Fruit fly (Drosophila melanogaster) whole organism, embryonic: ENCODE measurements around the gene CG2889.
A peak's percentile ranks its signal among the peaks of the same experiment; 100 is the strongest.

Experiments
- Atf6 ChIP-seq: fragments of 200-800 bp; sonication (Bioruptor generic); IDR thresholded peaks from 2 replicates; pipeline ENCODE4 v1.3.6; 2022; ENCODE audit warnings: missing biosample characterization, missing genetic modification characterization
- B-H1 ChIP-seq: fragments of 200-800 bp; sonication (Bioruptor generic); IDR thresholded peaks from 3 replicates; pipeline ENCODE4 v1.3.6; 2022; ENCODE audit warnings: missing biosample characterization, missing genetic modification characterization
- Bdp1 ChIP-seq: fragments of 200-800 bp; sonication (Bioruptor generic); optimal IDR thresholded peaks from 3 replicates; lab custom pipeline; 2016; ENCODE audit warnings: missing biosample characterization, missing genetic modification characterization
- Bteb2 ChIP-seq: fragments of 200-800 bp; sonication (Bioruptor generic); optimal IDR thresholded peaks from 2 replicates; lab custom pipeline; 2016; ENCODE audit warnings: missing biosample characterization, missing genetic modification characterization
- CG10274 ChIP-seq: fragments of 200-800 bp; sonication (Bioruptor generic); optimal IDR thresholded peaks from 3 replicates; lab custom pipeline; 2017; ENCODE audit warnings: missing biosample characterization, mild to moderate bottlenecking, missing genetic modification characterization
- CG10366 ChIP-seq: fragments of 200-800 bp; sonication (Bioruptor generic); IDR thresholded peaks from 2 replicates; pipeline ENCODE4 v1.3.6; 2022; ENCODE audit warnings: missing biosample characterization, missing genetic modification characterization
- CG10654 ChIP-seq: fragments of 200-800 bp; sonication (Bioruptor generic); optimal IDR thresholded peaks from 2 replicates; lab custom pipeline; 2016; ENCODE audit warnings: missing biosample characterization, missing genetic modification characterization
- CG11398 ChIP-seq: fragments of 200-800 bp; sonication (Bioruptor generic); optimal IDR thresholded peaks from 2 replicates; lab custom pipeline; 2016; ENCODE audit warnings: missing biosample characterization, missing genetic modification characterization
- CG13123 ChIP-seq: fragments of 200-800 bp; sonication (Bioruptor generic); optimal IDR thresholded peaks from 2 replicates; lab custom pipeline; 2016; ENCODE audit warnings: missing biosample characterization, missing genetic modification characterization
- CG15269 ChIP-seq: fragments of 200-800 bp; sonication (Bioruptor generic); optimal IDR thresholded peaks from 2 replicates; lab custom pipeline; 2018; ENCODE audit warnings: missing biosample characterization, mild to moderate bottlenecking, missing genetic modification characterization, moderate library complexity
- CG15514 ChIP-seq: fragments of 200-800 bp; sonication (Bioruptor generic); optimal IDR thresholded peaks from 3 replicates; lab custom pipeline; 2017; ENCODE audit warnings: missing biosample characterization, missing genetic modification characterization, mild to moderate bottlenecking, moderate library complexity, missing genetic modification reagents
- CG17829 ChIP-seq: fragments of 200-800 bp; optimal IDR thresholded peaks from 2 replicates; lab custom pipeline; 2019; ENCODE audit warnings: missing biosample characterization, mild to moderate bottlenecking, missing genetic modification characterization, moderate library complexity
- CG18011 ChIP-seq: fragments of 200-800 bp; sonication (Bioruptor generic); optimal IDR thresholded peaks from 2 replicates; lab custom pipeline; 2017; ENCODE audit warnings: missing biosample characterization, missing genetic modification characterization, mild to moderate bottlenecking, moderate library complexity, missing genotype
- CG18476 ChIP-seq: fragments of 200-800 bp; sonication (Bioruptor generic); optimal IDR thresholded peaks from 2 replicates; lab custom pipeline; 2016; ENCODE audit warnings: missing biosample characterization, mild to moderate bottlenecking, missing genetic modification characterization
- CG18599 ChIP-seq: fragments of 200-800 bp; sonication (Bioruptor generic); optimal IDR thresholded peaks from 3 replicates; lab custom pipeline; 2017; ENCODE audit warnings: missing biosample characterization, missing genetic modification characterization, mild to moderate bottlenecking, moderate library complexity, missing genetic modification reagents
- CG18619 ChIP-seq: fragments of 200-800 bp; sonication (Bioruptor generic); optimal IDR thresholded peaks from 3 replicates; lab custom pipeline; 2017; ENCODE audit warnings: missing biosample characterization, mild to moderate bottlenecking, missing genetic modification characterization
- CG31224 ChIP-seq: fragments of 200-800 bp; sonication (Bioruptor generic); IDR thresholded peaks from 2 replicates; pipeline ENCODE4 v1.3.6; 2022; ENCODE audit warnings: missing biosample characterization, missing genetic modification characterization
- CG32532 ChIP-seq: fragments of 200-800 bp; sonication (Bioruptor generic); IDR thresholded peaks from 2 replicates; pipeline ENCODE4 v1.3.6; 2022; ENCODE audit warnings: missing biosample characterization, missing genetic modification characterization
- CG3995 ChIP-seq: fragments of 200-800 bp; sonication (Bioruptor generic); optimal IDR thresholded peaks from 3 replicates; lab custom pipeline; 2016; ENCODE audit warnings: missing biosample characterization, missing genetic modification characterization
- CG7963 ChIP-seq: fragments of 200-800 bp; sonication (Bioruptor generic); IDR thresholded peaks from 3 replicates; pipeline ENCODE4 v1.3.6; 2022; ENCODE audit warnings: missing biosample characterization, missing genetic modification characterization; ENCODE audit not compliant: partially characterized antibody
- CG8924 ChIP-seq: fragments of 200-800 bp; optimal IDR thresholded peaks from 3 replicates; lab custom pipeline; 2019; ENCODE audit warnings: missing biosample characterization, mild to moderate bottlenecking, missing genetic modification characterization, moderate library complexity
- CG9797 ChIP-seq: fragments of 200-800 bp; sonication (Bioruptor generic); optimal IDR thresholded peaks from 3 replicates; lab custom pipeline; 2018; ENCODE audit warnings: missing biosample characterization, mild to moderate bottlenecking, missing genetic modification characterization
- D19A ChIP-seq: fragments of 200-800 bp; optimal IDR thresholded peaks from 3 replicates; lab custom pipeline; 2019; ENCODE audit warnings: missing biosample characterization, mild to moderate bottlenecking, missing genetic modification characterization, moderate library complexity
- Dek ChIP-seq: fragments of 200-800 bp; sonication (Bioruptor generic); optimal IDR thresholded peaks from 3 replicates; lab custom pipeline; 2019; ENCODE audit warnings: missing biosample characterization, mild to moderate bottlenecking, missing genetic modification characterization, moderate library complexity
- Fer1 ChIP-seq: fragments of 200-800 bp; sonication (Bioruptor generic); optimal IDR thresholded peaks from 2 replicates; lab custom pipeline; 2017; ENCODE audit warnings: missing biosample characterization, mild to moderate bottlenecking, missing genetic modification characterization
- Hmr ChIP-seq: fragments of 200-800 bp; sonication (Bioruptor generic); optimal IDR thresholded peaks from 3 replicates; lab custom pipeline; 2017; ENCODE audit warnings: mild to moderate bottlenecking, missing biosample characterization, missing genetic modification reagents, missing genetic modification characterization
- Hmx ChIP-seq: fragments of 200-800 bp; sonication (Bioruptor generic); optimal IDR thresholded peaks from 2 replicates; lab custom pipeline; 2016; ENCODE audit warnings: missing biosample characterization, missing genetic modification characterization
- MTF-1 ChIP-seq: fragments of 200-800 bp; sonication (Bioruptor generic); optimal IDR thresholded peaks from 2 replicates; lab custom pipeline; 2018; ENCODE audit warnings: missing biosample characterization, mild to moderate bottlenecking, missing genetic modification characterization, borderline replicate concordance
- Mrtf ChIP-seq: fragments of 200-800 bp; sonication (Bioruptor generic); IDR thresholded peaks from 3 replicates; pipeline ENCODE4 v1.3.6; 2022; ENCODE audit warnings: missing biosample characterization, missing genetic modification characterization
- NfI ChIP-seq: fragments of 200-800 bp; sonication (Bioruptor generic); optimal IDR thresholded peaks from 3 replicates; lab custom pipeline; 2018; ENCODE audit warnings: missing biosample characterization, mild to moderate bottlenecking, missing genetic modification characterization, moderate library complexity
- Sin3A ChIP-seq: fragments of >200 bp; optimal IDR thresholded peaks from 2 replicates; lab custom pipeline; 2018
- aop ChIP-seq: fragments of 200-800 bp; sonication (Bioruptor generic); IDR thresholded peaks from 2 replicates; pipeline ENCODE4 v1.3.6; 2022; ENCODE audit warnings: missing biosample characterization, missing genetic modification characterization
- crol ChIP-seq: fragments of 200-800 bp; sonication (Bioruptor generic); IDR thresholded peaks from 2 replicates; pipeline ENCODE4 v1.3.6; 2022; ENCODE audit warnings: missing biosample characterization, missing genetic modification characterization
- dimm ChIP-seq: fragments of 200-800 bp; sonication (Bioruptor generic); IDR thresholded peaks from 2 replicates; pipeline ENCODE4 v1.3.6; 2022; ENCODE audit warnings: missing biosample characterization, missing genetic modification characterization
- ems ChIP-seq: fragments of 200-800 bp; sonication (Bioruptor generic); optimal IDR thresholded peaks from 3 replicates; lab custom pipeline; 2016; ENCODE audit warnings: missing biosample characterization, missing genetic modification characterization
- fd102C ChIP-seq: fragments of 200-800 bp; sonication (Bioruptor generic); optimal IDR thresholded peaks from 2 replicates; lab custom pipeline; 2018; ENCODE audit warnings: missing biosample characterization, mild to moderate bottlenecking, missing genetic modification characterization, moderate library complexity
- grau ChIP-seq: fragments of 200-800 bp; optimal IDR thresholded peaks from 3 replicates; lab custom pipeline; 2019; ENCODE audit warnings: missing biosample characterization, mild to moderate bottlenecking, missing genetic modification characterization, moderate library complexity
- ind ChIP-seq: fragments of 200-800 bp; sonication (Bioruptor generic); optimal IDR thresholded peaks from 3 replicates; lab custom pipeline; 2016; ENCODE audit warnings: missing biosample characterization, missing genetic modification characterization
- lilli ChIP-seq: fragments of 200-800 bp; sonication (Bioruptor generic); optimal IDR thresholded peaks from 3 replicates; lab custom pipeline; 2016; ENCODE audit warnings: missing biosample characterization, missing genetic modification characterization
- nerfin-1 ChIP-seq: fragments of 200-800 bp; sonication (Bioruptor generic); optimal IDR thresholded peaks from 3 replicates; lab custom pipeline; 2019; ENCODE audit warnings: missing biosample characterization, mild to moderate bottlenecking, missing genetic modification characterization, moderate library complexity
- odd ChIP-seq: fragments of 200-800 bp; sonication (Bioruptor generic); optimal IDR thresholded peaks from 2 replicates; lab custom pipeline; 2017; ENCODE audit warnings: missing biosample characterization, mild to moderate bottlenecking, missing genetic modification characterization
- onecut ChIP-seq: fragments of 200-800 bp; sonication (Bioruptor generic); IDR thresholded peaks from 2 replicates; pipeline ENCODE4 v1.3.6; 2022; ENCODE audit warnings: missing biosample characterization, missing genetic modification characterization
- pb ChIP-seq: fragments of 200-800 bp; sonication (Bioruptor generic); optimal IDR thresholded peaks from 3 replicates; lab custom pipeline; 2016; ENCODE audit warnings: missing biosample characterization, missing genetic modification characterization
- schlank ChIP-seq: fragments of 200-800 bp; sonication (Bioruptor generic); optimal IDR thresholded peaks from 2 replicates; lab custom pipeline; 2018; ENCODE audit warnings: missing biosample characterization, mild to moderate bottlenecking, missing genetic modification characterization
- sd ChIP-seq: fragments of 200-800 bp; sonication (Bioruptor generic); optimal IDR thresholded peaks from 3 replicates; lab custom pipeline; 2018; ENCODE audit warnings: missing biosample characterization, mild to moderate bottlenecking, missing genetic modification characterization, moderate library complexity
- slp2 ChIP-seq: fragments of 200-800 bp; sonication (Bioruptor generic); optimal IDR thresholded peaks from 2 replicates; lab custom pipeline; 2016; ENCODE audit warnings: missing biosample characterization, missing genetic modification characterization
- ssp ChIP-seq: fragments of 200-800 bp; sonication (Bioruptor generic); IDR thresholded peaks from 2 replicates; pipeline ENCODE4 v1.3.6; 2022; ENCODE audit warnings: missing biosample characterization, missing genetic modification characterization
- tap ChIP-seq: fragments of 200-800 bp; optimal IDR thresholded peaks from 3 replicates; lab custom pipeline; 2019; ENCODE audit warnings: missing biosample characterization, mild to moderate bottlenecking, missing genetic modification characterization, moderate library complexity
- tio ChIP-seq: fragments of 200-800 bp; sonication (Bioruptor generic); optimal IDR thresholded peaks from 2 replicates; lab custom pipeline; 2017; ENCODE audit warnings: missing biosample characterization, missing genetic modification characterization, inconsistent platforms
- vnd ChIP-seq: fragments of 200-800 bp; sonication (Bioruptor generic); IDR thresholded peaks from 3 replicates; pipeline ENCODE4 v1.3.6; 2022; ENCODE audit warnings: missing biosample characterization, missing genetic modification characterization; ENCODE audit not compliant: partially characterized antibody
- wdn ChIP-seq: fragments of 200-800 bp; sonication (Bioruptor generic); IDR thresholded peaks from 2 replicates; pipeline ENCODE4 v1.3.6; 2022; ENCODE audit warnings: missing biosample characterization, missing genetic modification characterization
- wek ChIP-seq: fragments of 200-800 bp; sonication (Bioruptor generic); optimal IDR thresholded peaks from 3 replicates; lab custom pipeline; 2018; ENCODE audit warnings: missing biosample characterization, mild to moderate bottlenecking, missing genetic modification characterization, moderate library complexity

The CG2889 gene

dm6 chrX:10474625-10475024, 887 bp downstream of the CG2889 start, which contains the start of gene nocte (continued):
- no peak for TF ChIP-seq MTF-1 (GFP tag; lab: Kevin White, UChicago)
- TF ChIP-seq onecut, result no peak; the same call in 1 of the 2 replicates
- no peak for TF ChIP-seq CG18599
- no peak for TF ChIP-seq CG13123 (GFP tag; lab: Kevin White, UChicago)
- no peak for TF ChIP-seq aop (GFP tag; lab: Robert Waterston, UW)
- no peak for TF ChIP-seq ems (GFP tag; lab: Kevin White, UChicago)
- TF ChIP-seq crol (GFP tag; lab: Robert Waterston, UW), result no peak
- TF ChIP-seq CG32532, result no peak
- no peak for TF ChIP-seq Fer1
- TF ChIP-seq Bteb2 (GFP tag; lab: Kevin White, UChicago), result no peak
- TF ChIP-seq CG7963, result no peak
- no peak for TF ChIP-seq slp2
- peak; percentile 53 for TF ChIP-seq Sin3A
- TF ChIP-seq schlank (tag; lab: Kevin White, UChicago), result no peak
- TF ChIP-seq wdn (GFP tag; lab: Robert Waterston, UW), result no peak
- TF ChIP-seq CG11398 (GFP tag; lab: Kevin White, UChicago), result no peak
- TF ChIP-seq ssp (GFP tag; lab: Robert Waterston, UW), result no peak
- peak; percentile 24 for TF ChIP-seq ind (GFP tag; lab: Kevin White, UChicago)
- no peak for TF ChIP-seq pb
- TF ChIP-seq CG10366 (GFP tag; lab: Robert Waterston, UW), result no peak
- no peak for TF ChIP-seq B-H1 (GFP tag; lab: Robert Waterston, UW)
- TF ChIP-seq fd102C (GFP tag; lab: Kevin White, UChicago), result no peak
- no peak for TF ChIP-seq nerfin-1
- TF ChIP-seq Bdp1, result no peak
- TF ChIP-seq dimm (GFP tag; lab: Robert Waterston, UW), result no peak
- TF ChIP-seq tio (GFP tag; lab: Kevin White, UChicago), result no peak
- no peak for TF ChIP-seq Atf6 (GFP tag; lab: Robert Waterston, UW)
- TF ChIP-seq D19A, result no peak
- TF ChIP-seq Dek (tag; lab: Kevin White, UChicago), result no peak
- no peak for TF ChIP-seq CG31224
- TF ChIP-seq CG18476, result no peak
- no peak for TF ChIP-seq Mrtf (GFP tag; lab: Robert Waterston, UW)
- peak; percentile 6 for TF ChIP-seq grau
- peak; percentile 44 for TF ChIP-seq lilli (GFP tag; lab: Kevin White, UChicago)
- TF ChIP-seq CG3995 (GFP tag; lab: Kevin White, UChicago), result no peak
- no peak for TF ChIP-seq CG10654 (GFP tag; lab: Kevin White, UChicago)
- TF ChIP-seq CG18011 (GFP tag; lab: Kevin White, UChicago), result no peak
- TF ChIP-seq odd (GFP tag; lab: Kevin White, UChicago), result no peak
- no peak for TF ChIP-seq CG10274 (GFP tag; lab: Kevin White, UChicago)
- peak; percentile 20 for TF ChIP-seq CG15514 (GFP tag; lab: Kevin White, UChicago)
- peak; percentile 10 for TF ChIP-seq CG8924 (tag; lab: Kevin White, UChicago)
- peak; percentile 27 for TF ChIP-seq CG9797 (GFP tag; lab: Kevin White, UChicago)
- TF ChIP-seq wek (GFP tag; lab: Kevin White, UChicago), result no peak
- TF ChIP-seq sd (tag; lab: Kevin White, UChicago), result peak; percentile 24
- no peak for TF ChIP-seq CG15269
- no peak for TF ChIP-seq Hmr (GFP tag; lab: Kevin White, UChicago)
- no peak for TF ChIP-seq CG18619 (GFP tag; lab: Kevin White, UChicago)
- TF ChIP-seq CG17829, result peak; percentile 30
- TF ChIP-seq tap (tag; lab: Kevin White, UChicago), result no peak
- no peak for TF ChIP-seq Hmx (GFP tag; lab: Kevin White, UChicago)
- TF ChIP-seq vnd, result peak; percentile 48; the same call in 2 of the 3 replicates
- no peak for TF ChIP-seq NfI (GFP tag; lab: Kevin White, UChicago)
